Worm (Caenorhabditis elegans) whole organism, L1 larva: Measurements from ENCODE around the gene fbf-1.

ENCODE experiments used
- aha-1 ChIP-seq: fragments of 150-350 bp; optimal IDR thresholded peaks from 2 replicates; lab custom pipeline; 2014; ENCODE audit warnings: missing biosample characterization, missing genetic modification characterization
- blmp-1 ChIP-seq: fragments of 150-350 bp; optimal IDR thresholded peaks from 2 replicates; lab custom pipeline; 2014; ENCODE audit warnings: missing biosample characterization, missing genetic modification characterization
- lin-14 ChIP-seq: fragments of 200-800 bp; sonication (Bioruptor generic); optimal IDR thresholded peaks from 2 replicates; lab custom pipeline; 2018; ENCODE audit warnings: mild to moderate bottlenecking, missing genetic modification characterization, moderate library complexity, missing compliant biosample characterization
- lin-39 ChIP-seq: fragments of 150-350 bp; optimal IDR thresholded peaks from 2 replicates; lab custom pipeline; 2014; ENCODE audit warnings: missing biosample characterization, missing genetic modification reagents, missing genetic modification characterization
- lir-3 ChIP-seq: sonication (generic microtip); optimal IDR thresholded peaks from 2 replicates; lab custom pipeline; 2016; ENCODE audit warnings: mild to moderate bottlenecking, missing genetic modification characterization, moderate library complexity, missing compliant biosample characterization; ENCODE audit not compliant: poor library complexity
- mep-1 ChIP-seq: fragments of 150-350 bp; optimal IDR thresholded peaks from 2 replicates; lab custom pipeline; 2014; ENCODE audit warnings: missing biosample characterization, missing genetic modification characterization
- nhr-76 ChIP-seq: sonication (generic microtip); optimal IDR thresholded peaks from 2 replicates; lab custom pipeline; 2017; ENCODE audit warnings: missing biosample characterization, missing genetic modification characterization
- nhr-77 ChIP-seq: fragments of 150-350 bp; optimal IDR thresholded peaks from 2 replicates; lab custom pipeline; 2014; ENCODE audit warnings: missing biosample characterization, missing genetic modification characterization
- pax-3 ChIP-seq: fragments of 200-800 bp; sonication (Bioruptor generic); optimal IDR thresholded peaks from 2 replicates; lab custom pipeline; 2018; ENCODE audit warnings: mild to moderate bottlenecking, missing genetic modification characterization, moderate library complexity, missing compliant biosample characterization
- skn-1 ChIP-seq: fragments of 150-350 bp; optimal IDR thresholded peaks from 2 replicates; lab custom pipeline; 2014; ENCODE audit warnings: missing biosample characterization, missing genetic modification characterization

- TF ChIP-seq lir-3 (no peak), nhr-76 (tag; lab: Kevin White, UChicago) (no peak), aha-1 (no peak), pax-3 (tag; lab: Kevin White, UChicago) (peak; percentile 17), nhr-77 (tag; lab: Kevin White, UChicago) (no peak), lin-14 (no peak), skn-1 (no peak), lin-39 (no peak), mep-1 (tag; lab: Kevin White, UChicago) (no peak), blmp-1 (no peak)
Observed at ce11 chrII:6107773-6108172, 27.1 kb upstream of the fbf-1 start.
